Worm (Caenorhabditis elegans): ENCODE measurements around the gene ZK418.7.

The ZK418.7 gene

DNA sequence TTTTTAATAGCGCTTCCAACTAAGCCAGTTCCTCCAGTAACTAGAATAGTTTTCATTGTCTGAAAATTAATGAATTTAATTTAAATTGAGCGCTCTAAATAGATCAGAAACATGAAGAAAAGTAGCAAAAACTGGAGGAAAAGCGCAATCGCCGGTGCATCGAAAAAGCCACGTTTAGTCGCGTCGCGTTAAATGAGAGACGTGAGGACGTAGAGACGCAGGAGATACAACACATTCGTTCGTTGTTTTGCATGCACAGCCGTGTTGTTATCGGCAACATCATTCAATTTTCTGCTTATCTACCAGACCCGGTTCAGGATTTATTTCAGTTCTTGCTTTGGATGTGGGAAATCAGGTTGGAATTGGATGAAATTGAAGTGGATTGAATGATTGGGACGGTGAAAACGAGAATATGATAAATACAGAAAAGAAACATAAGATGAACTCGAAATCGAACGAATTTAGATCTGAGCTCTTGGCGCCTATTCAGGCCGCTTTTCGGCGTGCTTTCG is 13.1 kb downstream of the ZK418.7 start, which contains the start of gene ger-1:
Gene ger-1 (minus strand): TSS at position 93 of the 512 bp plus-strand sequence.
- no peak for TF ChIP-seq flt-1 (GFP tag; IDR thresholded peaks at IDR 0.05)
- no peak for TF ChIP-seq cog-1 (tag; optimal IDR thresholded peaks at IDR 0.05)
- TF ChIP-seq klf-2 (GFP tag; conservative IDR thresholded peaks at IDR 0.05) = no peak
- no peak for TF ChIP-seq ref-1 (GFP tag; conservative IDR thresholded peaks at IDR 0.05)
- TF ChIP-seq ztf-23 (GFP tag; IDR thresholded peaks at IDR 0.05) = no peak
- no peak for TF ChIP-seq ztf-29 (GFP tag; IDR thresholded peaks at IDR 0.05)
- no peak for TF ChIP-seq med-1 (GFP tag; optimal IDR thresholded peaks at IDR 0.05; ENCODE audit: insufficient read depth)
- no peak for TF ChIP-seq tab-1 (GFP tag; IDR thresholded peaks at IDR 0.05)
- TF ChIP-seq T22C8.4 (GFP tag; IDR thresholded peaks at IDR 0.05) = no peak

DNA sequence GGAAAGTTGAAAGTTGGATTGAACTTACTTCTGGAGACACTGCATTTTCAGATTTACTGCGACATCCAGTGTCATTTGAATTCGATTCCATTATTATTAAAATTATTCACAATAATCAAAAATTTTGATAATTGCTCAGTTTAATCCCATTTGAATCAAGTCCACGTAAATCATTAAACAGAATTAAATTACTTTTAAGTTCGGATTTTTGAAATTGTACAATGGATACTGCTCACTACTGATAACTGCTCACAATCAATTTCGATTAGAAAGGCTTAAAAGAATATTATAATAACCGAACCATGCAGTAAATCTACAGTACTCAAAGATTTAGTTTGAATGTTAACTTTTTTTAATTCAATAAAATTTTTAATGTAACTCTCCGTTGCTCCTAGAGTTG is 16.4 kb downstream of the ZK418.7 start, which contains the start of gene R01H2.4:
Gene R01H2.4 (minus strand): TSS at position 101 of the 400 bp plus-strand sequence.
- TF ChIP-seq T22C8.4 (GFP tag; IDR thresholded peaks at IDR 0.05) (no peak), flt-1 (GFP tag; IDR thresholded peaks at IDR 0.05) (no peak), ztf-29 (GFP tag; IDR thresholded peaks at IDR 0.05) (no peak)

DNA sequence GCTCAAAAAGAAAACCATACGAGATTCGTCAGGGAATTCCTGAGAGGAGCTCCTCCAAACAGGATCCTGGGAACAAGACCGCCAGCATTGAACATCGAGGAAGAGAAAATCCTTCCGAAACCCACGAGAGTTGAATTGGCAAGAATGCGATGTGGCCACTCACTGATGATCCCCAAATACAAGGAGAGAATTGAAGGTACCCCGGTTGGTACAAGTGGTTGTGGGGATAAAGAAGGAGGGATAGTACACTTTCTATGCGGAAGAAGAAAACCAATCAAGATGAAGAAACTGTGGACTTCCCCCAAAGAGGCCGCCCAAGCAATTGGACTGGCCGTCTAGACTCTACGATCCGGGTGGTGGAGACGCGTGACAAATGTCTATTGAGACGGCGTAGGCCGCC is 17.5 kb downstream of the ZK418.7 start:
- no peak for TF ChIP-seq ztf-23 (GFP tag; IDR thresholded peaks at IDR 0.05)
- TF ChIP-seq klf-2 (GFP tag; conservative IDR thresholded peaks at IDR 0.05) = no peak
- TF ChIP-seq T22C8.4 (GFP tag; IDR thresholded peaks at IDR 0.05) = no peak
- no peak for TF ChIP-seq ztf-29 (GFP tag; IDR thresholded peaks at IDR 0.05)
- no peak for TF ChIP-seq ref-1 (GFP tag; conservative IDR thresholded peaks at IDR 0.05)
- TF ChIP-seq cog-1 (tag; optimal IDR thresholded peaks at IDR 0.05) = no peak
- no peak for TF ChIP-seq tab-1 (GFP tag; IDR thresholded peaks at IDR 0.05)
- TF ChIP-seq med-1 (GFP tag; optimal IDR thresholded peaks at IDR 0.05; ENCODE audit: insufficient read depth) = no peak
- TF ChIP-seq flt-1 (GFP tag; IDR thresholded peaks at IDR 0.05) = no peak

DNA sequence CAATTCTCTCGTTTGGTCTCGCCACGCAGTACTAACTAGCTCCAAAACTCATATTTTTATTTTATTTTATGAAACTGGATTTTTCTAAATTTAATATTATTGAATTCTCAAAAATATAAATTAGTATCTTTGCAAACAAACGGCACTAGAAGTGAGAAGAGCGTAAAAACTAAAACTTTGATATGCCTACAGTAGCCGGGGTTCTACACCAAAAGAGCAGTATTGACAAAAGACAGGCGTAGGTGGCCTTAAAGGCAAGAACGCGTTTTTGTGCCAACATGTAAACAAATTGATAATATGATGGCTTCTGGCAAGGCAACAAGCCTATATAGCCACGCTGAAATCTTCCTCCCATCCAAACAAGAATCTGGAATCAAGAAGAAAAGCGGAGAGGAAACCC is 18.0 kb downstream of the ZK418.7 start, which contains the start of gene R01H2.1:
Gene R01H2.1 (plus strand): TSS at position 301 of the 400 bp plus-strand sequence.
- TF ChIP-seq ztf-23 (GFP tag; IDR thresholded peaks at IDR 0.05) = no peak
- TF ChIP-seq flt-1 (GFP tag; IDR thresholded peaks at IDR 0.05) = no peak
- no peak for TF ChIP-seq ref-1 (GFP tag; conservative IDR thresholded peaks at IDR 0.05)
- no peak for TF ChIP-seq ztf-29 (GFP tag; IDR thresholded peaks at IDR 0.05)
- TF ChIP-seq klf-2 (GFP tag; conservative IDR thresholded peaks at IDR 0.05) = no peak
- TF ChIP-seq cog-1 (tag; optimal IDR thresholded peaks at IDR 0.05) = no peak
- no peak for TF ChIP-seq med-1 (GFP tag; optimal IDR thresholded peaks at IDR 0.05; ENCODE audit: insufficient read depth)
- no peak for TF ChIP-seq T22C8.4 (GFP tag; IDR thresholded peaks at IDR 0.05)

DNA sequence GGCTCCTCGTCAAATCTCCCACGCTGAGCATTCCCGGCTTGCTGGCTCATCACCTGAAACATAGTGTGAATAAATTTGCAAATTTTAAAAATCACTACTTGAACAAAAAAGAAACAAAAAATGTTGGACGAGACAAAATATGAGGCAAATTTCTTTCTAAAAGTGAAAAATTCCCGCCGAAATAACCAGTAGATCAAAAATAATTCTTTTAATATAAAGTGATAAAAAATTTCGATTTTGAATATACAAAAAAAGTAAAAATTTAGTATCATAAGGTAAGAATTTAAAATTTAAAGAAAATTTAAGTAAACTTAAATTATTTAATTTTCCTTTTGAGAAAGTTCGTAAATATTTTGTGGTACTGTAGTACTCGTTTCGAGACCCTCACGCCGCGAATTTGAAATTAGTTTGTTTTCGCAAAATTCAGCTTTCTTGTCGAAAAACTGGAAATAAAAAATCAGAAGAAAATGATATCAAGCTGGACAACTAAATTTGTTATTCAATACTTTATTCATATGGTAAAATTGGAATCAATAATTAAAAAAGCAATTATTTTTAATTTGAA is 20.0 kb downstream of the ZK418.7 start, which contains the start of gene egg-2:
Gene egg-2 (minus strand): TSS at position 53 of the 565 bp plus-strand sequence.
- no peak for TF ChIP-seq flt-1 (GFP tag; IDR thresholded peaks at IDR 0.05)
- TF ChIP-seq med-1 (GFP tag; optimal IDR thresholded peaks at IDR 0.05; ENCODE audit: insufficient read depth) = no peak
- no peak for TF ChIP-seq klf-2 (GFP tag; conservative IDR thresholded peaks at IDR 0.05)
- TF ChIP-seq cog-1 (tag; optimal IDR thresholded peaks at IDR 0.05) = no peak
- no peak for TF ChIP-seq ref-1 (GFP tag; conservative IDR thresholded peaks at IDR 0.05)
- TF ChIP-seq T22C8.4 (GFP tag; IDR thresholded peaks at IDR 0.05) = no peak
- no peak for TF ChIP-seq ztf-29 (GFP tag; IDR thresholded peaks at IDR 0.05)
- no peak for TF ChIP-seq tab-1 (GFP tag; IDR thresholded peaks at IDR 0.05)
- TF ChIP-seq ztf-23 (GFP tag; IDR thresholded peaks at IDR 0.05) = no peak

DNA sequence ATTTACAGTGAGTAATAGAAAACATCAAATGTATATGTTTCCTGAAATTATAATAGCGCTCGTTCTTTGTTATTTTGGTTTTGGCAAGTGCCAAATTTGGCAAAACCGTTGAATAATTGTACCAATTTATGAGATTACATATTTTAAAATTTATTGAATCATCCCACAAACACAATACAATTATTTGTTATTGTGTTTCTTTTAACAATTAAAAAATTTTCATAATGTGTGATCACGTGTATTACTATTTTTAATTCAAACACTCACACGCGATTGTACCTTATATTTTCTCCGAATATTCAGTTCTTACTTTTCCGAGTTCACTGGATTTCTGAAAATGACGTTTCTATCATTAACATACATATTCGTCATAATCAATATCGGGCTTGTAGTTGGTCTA is 24.3 kb downstream of the ZK418.7 start, which contains the start of gene R01H2.2:
Gene R01H2.2 (plus strand): TSS at position 301 of the 400 bp plus-strand sequence.
- TF ChIP-seq ref-1 (GFP tag; conservative IDR thresholded peaks at IDR 0.05) (no peak), tab-1 (GFP tag; IDR thresholded peaks at IDR 0.05) (no peak)

DNA sequence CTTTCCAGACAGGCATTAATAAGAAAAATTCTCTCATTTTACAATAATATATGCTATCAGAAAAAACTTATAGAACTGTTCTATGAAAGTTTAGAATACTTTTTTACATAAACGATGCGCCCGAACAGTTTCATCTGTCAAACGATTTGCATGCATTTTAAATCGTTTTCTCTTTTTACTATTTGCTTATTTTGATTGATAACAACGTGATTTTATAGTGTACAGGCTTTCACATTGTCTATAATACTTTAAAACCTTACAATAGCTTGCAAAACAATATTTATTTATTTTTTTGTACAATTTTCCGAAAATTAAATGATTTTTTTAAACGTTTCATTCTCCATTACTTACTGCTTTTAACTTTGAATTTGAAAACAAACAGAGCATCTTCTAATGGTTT is 34.9 kb downstream of the ZK418.7 start, which contains the start of gene R01H2.7:
Gene R01H2.7 (minus strand): TSS at position 101 of the 400 bp plus-strand sequence.
- TF ChIP-seq ztf-29 (GFP tag; IDR thresholded peaks at IDR 0.05) = no peak
- no peak for TF ChIP-seq med-1 (GFP tag; optimal IDR thresholded peaks at IDR 0.05; ENCODE audit: insufficient read depth)
- no peak for TF ChIP-seq klf-2 (GFP tag; conservative IDR thresholded peaks at IDR 0.05)
- TF ChIP-seq ref-1 (GFP tag; conservative IDR thresholded peaks at IDR 0.05) = no peak
- no peak for TF ChIP-seq tab-1 (GFP tag; IDR thresholded peaks at IDR 0.05)
- no peak for TF ChIP-seq flt-1 (GFP tag; IDR thresholded peaks at IDR 0.05)
- no peak for TF ChIP-seq cog-1 (tag; optimal IDR thresholded peaks at IDR 0.05)
- TF ChIP-seq T22C8.4 (GFP tag; IDR thresholded peaks at IDR 0.05) = no peak
- no peak for TF ChIP-seq ztf-23 (GFP tag; IDR thresholded peaks at IDR 0.05)

DNA sequence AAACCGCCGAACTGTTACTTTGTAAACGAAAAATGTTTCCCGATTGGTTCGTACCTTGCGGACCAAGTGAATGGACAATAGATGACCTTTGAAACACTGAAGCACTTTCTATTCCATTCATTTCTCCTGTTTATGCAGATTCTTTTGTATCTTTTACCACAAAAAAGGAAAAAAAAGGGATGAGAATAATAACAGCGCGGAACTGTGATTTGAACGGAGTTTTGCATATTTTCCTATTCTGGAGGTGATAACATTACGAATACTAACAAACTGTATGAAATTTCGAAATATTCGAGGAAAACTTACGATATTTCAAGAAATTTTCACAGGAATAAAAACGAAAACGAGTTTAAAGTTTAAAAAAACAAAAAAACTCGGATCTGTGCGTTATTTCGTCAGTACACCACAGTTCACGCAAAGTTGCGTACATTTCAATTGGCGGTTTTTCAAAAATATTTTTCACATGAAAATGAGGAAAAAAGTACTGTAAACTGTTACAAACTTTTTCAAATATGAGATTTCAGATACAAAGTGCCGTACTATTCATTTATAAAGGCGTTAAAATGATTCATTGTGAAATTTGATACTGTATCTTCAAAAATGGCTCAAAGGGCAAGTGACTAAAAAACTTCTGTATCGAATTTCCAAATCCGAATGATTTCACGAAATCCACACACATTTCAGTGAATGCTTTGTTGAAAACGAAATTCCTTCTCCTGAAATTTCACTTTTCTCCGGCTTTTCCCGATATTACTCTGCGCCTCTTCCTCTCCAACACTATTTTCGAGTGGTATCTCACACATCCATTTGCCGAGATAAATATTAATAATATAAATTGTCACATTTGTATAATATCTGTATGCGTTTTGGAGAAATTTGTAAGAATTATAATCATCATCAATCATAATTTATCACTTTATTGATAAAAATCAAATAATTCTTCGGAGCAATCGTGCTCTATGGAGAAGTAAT is 46.1 kb downstream of the ZK418.7 start:
- TF ChIP-seq ztf-29 (GFP tag; IDR thresholded peaks at IDR 0.05) = no peak
- TF ChIP-seq T22C8.4 (GFP tag; IDR thresholded peaks at IDR 0.05) = no peak
- no peak for TF ChIP-seq ref-1 (GFP tag; conservative IDR thresholded peaks at IDR 0.05)
- TF ChIP-seq cog-1 (tag; optimal IDR thresholded peaks at IDR 0.05) = no peak
- no peak for TF ChIP-seq klf-2 (GFP tag; conservative IDR thresholded peaks at IDR 0.05)
- TF ChIP-seq flt-1 (GFP tag; IDR thresholded peaks at IDR 0.05) = no peak
- no peak for TF ChIP-seq tab-1 (GFP tag; IDR thresholded peaks at IDR 0.05)

DNA sequence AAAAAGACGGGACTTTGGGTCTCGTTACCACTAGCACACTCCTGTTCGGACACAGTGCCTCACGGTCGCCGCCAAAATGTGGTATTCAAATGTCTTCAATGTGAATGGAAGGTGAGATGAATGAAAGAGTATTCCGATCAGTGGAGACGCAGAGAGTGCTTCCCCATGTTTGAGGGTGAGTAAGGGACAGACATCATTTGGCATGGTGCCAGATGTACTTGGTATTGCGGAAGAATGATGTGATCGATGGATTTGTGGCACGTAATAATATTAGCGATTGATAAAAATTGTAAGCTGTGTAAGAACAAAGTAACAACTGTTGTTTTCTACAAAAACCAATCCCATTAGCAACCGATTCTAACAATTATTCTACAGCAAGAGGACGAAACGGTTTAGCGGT is 48.5 kb downstream of the ZK418.7 start:
- no peak for TF ChIP-seq ztf-23 (GFP tag; IDR thresholded peaks at IDR 0.05)

All from whole organism, midembryonic.